Fruit fly (Drosophila melanogaster) whole organism, prepupa: ENCODE results near the gene Tpt.

Experiments used
- Blimp-1 ChIP-seq: fragments of 200-800 bp; sonication (Bioruptor generic); optimal IDR thresholded peaks from 3 replicates; lab custom pipeline; 2017; ENCODE audit warnings: missing biosample characterization, missing genetic modification characterization, mild to moderate bottlenecking, moderate library complexity, missing genetic modification reagents
- CG10631 ChIP-seq: fragments of 200-800 bp; sonication (Bioruptor generic); optimal IDR thresholded peaks from 2 replicates; lab custom pipeline; 2016; ENCODE audit warnings: missing biosample characterization, missing genetic modification characterization
- CG10669 ChIP-seq: fragments of 200-800 bp; sonication (Bioruptor generic); optimal IDR thresholded peaks from 3 replicates; lab custom pipeline; 2018; ENCODE audit warnings: missing biosample characterization, mild to moderate bottlenecking, missing genetic modification characterization, moderate library complexity
- CG11294 ChIP-seq: fragments of 200-800 bp; sonication (Bioruptor generic); IDR thresholded peaks from 2 replicates; pipeline ENCODE4 v1.3.6; 2022; ENCODE audit warnings: missing biosample characterization, missing genetic modification characterization
- CG11762 ChIP-seq: fragments of 200-800 bp; sonication (Bioruptor generic); optimal IDR thresholded peaks from 3 replicates; lab custom pipeline; 2016; ENCODE audit warnings: missing biosample characterization, missing genetic modification characterization; ENCODE audit not compliant: insufficient read depth
- CG1621 ChIP-seq: fragments of 200-800 bp; sonication (Bioruptor generic); optimal IDR thresholded peaks from 3 replicates; lab custom pipeline; 2018; ENCODE audit warnings: missing biosample characterization, mild to moderate bottlenecking, missing genetic modification characterization
- CG3032 ChIP-seq: fragments of 200-800 bp; optimal IDR thresholded peaks from 2 replicates; lab custom pipeline; 2019; ENCODE audit warnings: missing biosample characterization, mild to moderate bottlenecking, missing genetic modification characterization, moderate library complexity
- CG31627 ChIP-seq: fragments of 200-800 bp; sonication (Bioruptor generic); optimal IDR thresholded peaks from 3 replicates; lab custom pipeline; 2016; ENCODE audit warnings: missing biosample characterization, missing genetic modification characterization
- CG34406 ChIP-seq: fragments of 200-800 bp; sonication (Bioruptor generic); optimal IDR thresholded peaks from 3 replicates; lab custom pipeline; 2016; ENCODE audit warnings: missing biosample characterization, missing genetic modification characterization
- CG3919 ChIP-seq: fragments of 200-800 bp; sonication (Bioruptor generic); optimal IDR thresholded peaks from 3 replicates; lab custom pipeline; 2016; ENCODE audit warnings: missing biosample characterization, missing genetic modification characterization
- CG4318 ChIP-seq: fragments of 200-800 bp; sonication (Bioruptor generic); optimal IDR thresholded peaks from 3 replicates; lab custom pipeline; 2017; ENCODE audit warnings: missing biosample characterization, mild to moderate bottlenecking, missing genetic modification characterization
- CG6163 ChIP-seq: fragments of 200-800 bp; sonication (Bioruptor generic); IDR thresholded peaks from 3 replicates; pipeline ENCODE4 v1.3.6; 2022; ENCODE audit warnings: missing biosample characterization, missing genetic modification characterization
- CG6808 ChIP-seq: fragments of 200-800 bp; sonication (Bioruptor generic); optimal IDR thresholded peaks from 3 replicates; lab custom pipeline; 2017; ENCODE audit warnings: missing biosample characterization, missing genetic modification characterization, mild to moderate bottlenecking, moderate library complexity, missing genetic modification reagents
- CG6854 ChIP-seq: fragments of 200-800 bp; sonication (Bioruptor generic); optimal IDR thresholded peaks from 2 replicates; lab custom pipeline; 2017; ENCODE audit warnings: missing biosample characterization, mild to moderate bottlenecking, missing genetic modification characterization
- CG8119 ChIP-seq: fragments of 200-800 bp; sonication (Bioruptor generic); IDR thresholded peaks from 3 replicates; pipeline ENCODE4 v1.3.6; 2022; ENCODE audit warnings: missing biosample characterization, missing genetic modification characterization
- CG8632 ChIP-seq: fragments of 200-800 bp; sonication (Bioruptor generic); optimal IDR thresholded peaks from 3 replicates; lab custom pipeline; 2016; ENCODE audit warnings: missing biosample characterization, missing genetic modification characterization
- CG9139 ChIP-seq: fragments of 200-800 bp; sonication (Bioruptor generic); optimal IDR thresholded peaks from 3 replicates; lab custom pipeline; 2017; ENCODE audit warnings: missing biosample characterization, mild to moderate bottlenecking, missing genetic modification characterization
- Eip75B ChIP-seq: fragments of 200-800 bp; sonication (Bioruptor generic); optimal IDR thresholded peaks from 3 replicates; lab custom pipeline; 2016; ENCODE audit warnings: missing biosample characterization, missing genetic modification characterization
- Eip78C ChIP-seq: fragments of 200-800 bp; sonication (Bioruptor generic); peaks from one replicate; lab custom pipeline; 2016; ENCODE audit warnings: missing biosample characterization, missing genetic modification characterization
- Eip93F ChIP-seq: fragments of 200-800 bp; sonication (Bioruptor generic); optimal IDR thresholded peaks from 2 replicates; lab custom pipeline; 2016; ENCODE audit warnings: missing biosample characterization, mild to moderate bottlenecking, missing genetic modification characterization
- Ets21C ChIP-seq: fragments of 200-800 bp; sonication (Bioruptor generic); optimal IDR thresholded peaks from 3 replicates; lab custom pipeline; 2016; ENCODE audit warnings: missing biosample characterization, missing genetic modification characterization
- Ets96B ChIP-seq: fragments of 200-800 bp; optimal IDR thresholded peaks from 2 replicates; lab custom pipeline; 2019; ENCODE audit warnings: missing biosample characterization, mild to moderate bottlenecking, missing genetic modification characterization, moderate library complexity
- Gug ChIP-seq: fragments of 200-800 bp; sonication (Bioruptor generic); IDR thresholded peaks from 2 replicates; pipeline ENCODE4 v1.3.6; 2022; ENCODE audit warnings: missing biosample characterization, missing genetic modification characterization
- Hr38 ChIP-seq: sonication (Bioruptor generic); optimal IDR thresholded peaks from 2 replicates; lab custom pipeline; 2016; ENCODE audit warnings: missing biosample characterization, missing genetic modification characterization
- Hr39 ChIP-seq: fragments of 200-800 bp; sonication (Bioruptor generic); optimal IDR thresholded peaks from 2 replicates; lab custom pipeline; 2016; ENCODE audit warnings: missing biosample characterization, missing genetic modification characterization
- Lpt ChIP-seq: fragments of 200-800 bp; sonication (Bioruptor generic); optimal IDR thresholded peaks from 3 replicates; lab custom pipeline; 2016; ENCODE audit warnings: missing biosample characterization, missing genetic modification characterization
- OdsH ChIP-seq: fragments of 200-800 bp; sonication (Bioruptor generic); optimal IDR thresholded peaks from 3 replicates; lab custom pipeline; 2016; ENCODE audit warnings: missing biosample characterization, missing genetic modification characterization
- Smox ChIP-seq: fragments of 200-800 bp; sonication (Bioruptor generic); optimal IDR thresholded peaks from 3 replicates; lab custom pipeline; 2016; ENCODE audit warnings: missing biosample characterization, missing genetic modification characterization
- Sox102F ChIP-seq: fragments of 200-800 bp; sonication (Bioruptor generic); optimal IDR thresholded peaks from 2 replicates; lab custom pipeline; 2016; ENCODE audit warnings: missing biosample characterization, mild to moderate bottlenecking, missing genetic modification characterization
- Sox14 ChIP-seq: fragments of 200-800 bp; sonication (Bioruptor generic); optimal IDR thresholded peaks from 3 replicates; lab custom pipeline; 2016; ENCODE audit warnings: missing biosample characterization, missing genetic modification characterization
- Sox15 ChIP-seq: fragments of 200-800 bp; sonication (Bioruptor generic); optimal IDR thresholded peaks from 3 replicates; lab custom pipeline; 2016; ENCODE audit warnings: missing biosample characterization, missing genetic modification characterization
- acj6 ChIP-seq: fragments of 200-800 bp; sonication (Bioruptor generic); optimal IDR thresholded peaks from 3 replicates; lab custom pipeline; 2016; ENCODE audit warnings: missing biosample characterization, missing genetic modification characterization
- cyc ChIP-seq: fragments of 200-800 bp; sonication (Bioruptor generic); optimal IDR thresholded peaks from 3 replicates; lab custom pipeline; 2016; ENCODE audit warnings: missing biosample characterization, missing genetic modification characterization
- dac ChIP-seq: fragments of 200-800 bp; sonication (Bioruptor generic); optimal IDR thresholded peaks from 2 replicates; lab custom pipeline; 2017; ENCODE audit warnings: missing biosample characterization, mild to moderate bottlenecking, missing genetic modification characterization
- eg ChIP-seq: fragments of 200-800 bp; sonication (Bioruptor generic); IDR thresholded peaks from 3 replicates; pipeline ENCODE4 v1.3.6; 2022; ENCODE audit warnings: missing biosample characterization, missing genetic modification characterization
- esn ChIP-seq: fragments of 200-800 bp; sonication (Bioruptor generic); optimal IDR thresholded peaks from 2 replicates; lab custom pipeline; 2016; ENCODE audit warnings: missing biosample characterization, mild to moderate bottlenecking, missing genetic modification characterization, moderate library complexity
- fd59A ChIP-seq: fragments of 200-800 bp; sonication (Bioruptor generic); optimal IDR thresholded peaks from 2 replicates; lab custom pipeline; 2017; ENCODE audit warnings: missing biosample characterization, mild to moderate bottlenecking, missing genetic modification characterization, missing genetic modification reagents
- fkh ChIP-seq: fragments of 200-800 bp; sonication (Bioruptor generic); optimal IDR thresholded peaks from 3 replicates; lab custom pipeline; 2017; ENCODE audit warnings: missing biosample characterization, mild to moderate bottlenecking, missing genetic modification characterization, moderate library complexity
- lz ChIP-seq: fragments of 200-800 bp; sonication (Bioruptor generic); optimal IDR thresholded peaks from 3 replicates; lab custom pipeline; 2016; ENCODE audit warnings: missing biosample characterization, missing genetic modification characterization
- net ChIP-seq: fragments of 200-800 bp; sonication (Bioruptor generic); optimal IDR thresholded peaks from 3 replicates; lab custom pipeline; 2016; ENCODE audit warnings: missing biosample characterization, missing genetic modification characterization
- pdm3 ChIP-seq: fragments of 200-800 bp; sonication (Bioruptor generic); optimal IDR thresholded peaks from 3 replicates; lab custom pipeline; 2016; ENCODE audit warnings: missing biosample characterization, missing genetic modification characterization
- salr ChIP-seq, 2 experiments: fragments of 200-800 bp; sonication (Bioruptor generic); optimal IDR thresholded peaks; 3 replicates each; lab custom pipeline; 2016 to 2018; ENCODE audit warnings: missing biosample characterization in 2 of 2, missing genetic modification characterization in 2 of 2, mild to moderate bottlenecking in 1 of 2
- spab ChIP-seq: fragments of 200-800 bp; sonication (Bioruptor generic); optimal IDR thresholded peaks from 2 replicates; lab custom pipeline; 2017; ENCODE audit warnings: missing biosample characterization, mild to moderate bottlenecking, missing genetic modification characterization, missing genetic modification reagents
- ss ChIP-seq, 2 experiments: fragments of 200-800 bp; sonication (Bioruptor generic); optimal IDR thresholded peaks; 2 replicates in 1 of 2; 3 replicates in 1 of 2; lab custom pipeline; 2017 to 2018; ENCODE audit warnings: mild to moderate bottlenecking in 2 of 2, missing biosample characterization in 2 of 2, missing genetic modification characterization in 2 of 2, moderate library complexity in 1 of 2
- svp ChIP-seq: fragments of 200-800 bp; sonication (Bioruptor generic); peaks from one replicate; lab custom pipeline; 2016; ENCODE audit warnings: missing biosample characterization, missing genetic modification characterization
- topi ChIP-seq: fragments of 200-800 bp; sonication (Bioruptor generic); optimal IDR thresholded peaks from 3 replicates; lab custom pipeline; 2016; ENCODE audit warnings: missing biosample characterization, missing genetic modification characterization

The Tpt gene

dm6 chr3L:8451966-8452620 is 47.0 kb upstream of the Tpt start:
- no peak for TF ChIP-seq CG3032
- no peak for TF ChIP-seq fd59A (GFP tag; lab: Kevin White, UChicago)
- TF ChIP-seq CG11294 = no peak
- TF ChIP-seq Ets21C (GFP tag; lab: Kevin White, UChicago) = no peak
- no peak for TF ChIP-seq CG31627
- TF ChIP-seq svp = no peak
- no peak for TF ChIP-seq CG6854
- TF ChIP-seq Lpt (GFP tag; lab: Kevin White, UChicago) = no peak
- TF ChIP-seq spab (GFP tag; lab: Kevin White, UChicago) = no peak
- TF ChIP-seq CG4318 = no peak
- TF ChIP-seq fkh (GFP tag; lab: Kevin White, UChicago) = no peak
- no peak for TF ChIP-seq ss (GFP tag; optimal IDR thresholded peaks at IDR 0.05; lab: Kevin White, UChicago)
- no peak for TF ChIP-seq Hr39 (GFP tag; lab: Kevin White, UChicago)
- no peak for TF ChIP-seq lz (GFP tag; lab: Kevin White, UChicago)
- TF ChIP-seq Blimp-1 (GFP tag; lab: Kevin White, UChicago) = no peak
- no peak for TF ChIP-seq Eip75B (GFP tag; lab: Kevin White, UChicago)
- no peak for TF ChIP-seq CG6163 (GFP tag; lab: Robert Waterston, UW)

DNA sequence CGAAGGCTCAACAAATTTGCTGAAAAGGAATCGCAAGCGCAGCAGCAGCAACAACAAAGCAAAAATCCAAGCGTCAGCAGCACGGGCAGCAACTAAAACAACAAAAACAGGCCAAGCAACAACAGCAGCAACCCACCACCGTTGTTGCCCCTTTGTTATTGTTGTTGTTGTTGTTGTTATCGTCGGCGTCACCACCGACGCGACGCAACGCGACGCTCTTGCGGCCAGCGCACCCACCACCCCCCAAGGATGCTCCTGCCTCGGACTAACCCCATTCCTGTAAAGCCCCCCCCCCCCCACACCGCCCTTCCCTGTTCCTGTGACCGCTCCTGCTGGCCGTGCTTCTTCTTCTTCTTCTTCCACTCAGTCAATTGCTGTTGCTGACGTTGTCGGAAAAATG is 45.7 kb upstream of the Tpt start:
- TF ChIP-seq CG10631 (GFP tag; lab: Kevin White, UChicago) = no peak
- TF ChIP-seq Hr39 (GFP tag; lab: Kevin White, UChicago) = no peak
- no peak for TF ChIP-seq Gug (GFP tag; lab: Robert Waterston, UW)
- no peak for TF ChIP-seq Smox (GFP tag; lab: Kevin White, UChicago)
- TF ChIP-seq pdm3 = no peak
- no peak for TF ChIP-seq Hr38 (GFP tag; lab: Kevin White, UChicago)
- no peak for TF ChIP-seq net (GFP tag; lab: Kevin White, UChicago)
- no peak for TF ChIP-seq Sox14
- no peak for TF ChIP-seq Eip75B (GFP tag; lab: Kevin White, UChicago)
- TF ChIP-seq CG6808 = no peak
- TF ChIP-seq Ets96B (tag; lab: Kevin White, UChicago) = no peak
- no peak for TF ChIP-seq CG8632 (GFP tag; lab: Kevin White, UChicago)
- TF ChIP-seq Eip78C (GFP tag; lab: Kevin White, UChicago) = no peak
- TF ChIP-seq CG11294 = no peak
- TF ChIP-seq CG9139 (GFP tag; lab: Kevin White, UChicago) = no peak
- TF ChIP-seq Blimp-1 (GFP tag; lab: Kevin White, UChicago) = no peak

dm6 chr3L:8449800-8450690 is 45.0 kb upstream of the Tpt start, which contains the start of gene Gug:
TSS of gene Gug (plus strand) at chr3L:8449922.
- TF ChIP-seq CG3919 (GFP tag; lab: Kevin White, UChicago) (peak; percentile 88), Eip93F (GFP tag; lab: Kevin White, UChicago) (no peak), CG10631 (GFP tag; lab: Kevin White, UChicago) (peak; percentile 67), Sox15 (GFP tag; lab: Kevin White, UChicago) (no peak), Sox102F (GFP tag; lab: Kevin White, UChicago) (peak; percentile 61), Hr38 (GFP tag; lab: Kevin White, UChicago) (no peak), svp (peak; percentile 85), dac (GFP tag; lab: Kevin White, UChicago) (peak; percentile 91), Gug (GFP tag; lab: Robert Waterston, UW) (peak; percentile 98), esn (GFP tag; lab: Kevin White, UChicago) (peak; percentile 56), CG10669 (GFP tag; lab: Kevin White, UChicago) (peak; percentile 93), CG34406 (GFP tag; lab: Kevin White, UChicago) (peak; percentile 85), CG3032 (peak; percentile 93), salr (GFP tag; optimal IDR thresholded peaks at IDR 0.05; lab: Kevin White, UChicago) (peak; percentile 94 to 95), eg (peak; percentile 98), acj6 (GFP tag; lab: Kevin White, UChicago) (peak; percentile 53), cyc (no peak), Hr39 (GFP tag; lab: Kevin White, UChicago) (no peak), OdsH (GFP tag; lab: Kevin White, UChicago) (peak; percentile 75), CG8119 (peak; percentile 97), topi (peak; percentile 57), CG11762 (GFP tag; lab: Kevin White, UChicago) (peak; percentile 68), Smox (GFP tag; lab: Kevin White, UChicago) (peak; percentile 30), CG1621 (tag; lab: Kevin White, UChicago) (peak; percentile 97)
